Worm (Caenorhabditis elegans) whole organism, midembryonic: ENCODE data around the gene W02B12.13.

Experiments
- T22C8.4 ChIP-seq: fragments of 200-800 bp; sonication (Bioruptor generic); IDR thresholded peaks from 2 replicates; pipeline ENCODE4 v1.3.6; 2022; ENCODE audit warnings: missing genetic modification characterization, missing compliant biosample characterization
- cog-1 ChIP-seq: sonication (generic microtip); optimal IDR thresholded peaks from 2 replicates; lab custom pipeline; 2016; ENCODE audit warnings: missing genetic modification characterization, missing compliant biosample characterization
- flt-1 ChIP-seq: fragments of 200-800 bp; sonication (Bioruptor generic); IDR thresholded peaks from 2 replicates; pipeline ENCODE4 v1.3.6; 2022; ENCODE audit warnings: missing genetic modification characterization, missing compliant biosample characterization
- klf-2 ChIP-seq: fragments of 200-800 bp; sonication (Bioruptor generic); conservative IDR thresholded peaks from 2 replicates; pipeline ENCODE4 v1.3.6; 2022; ENCODE audit warnings: missing genetic modification reagents, missing genetic modification characterization, missing compliant biosample characterization
- med-1 ChIP-seq: sonication (generic microtip); optimal IDR thresholded peaks from 2 replicates; lab custom pipeline; 2017; ENCODE audit warnings: missing genetic modification characterization, mild to moderate bottlenecking, missing compliant biosample characterization, antibody characterized with exemption, missing genetic modification reagents; ENCODE audit not compliant: insufficient read depth
- ref-1 ChIP-seq: fragments of 200-800 bp; sonication (Bioruptor generic); conservative IDR thresholded peaks from 2 replicates; pipeline ENCODE4 v1.3.6; 2022; ENCODE audit warnings: missing genetic modification reagents, missing genetic modification characterization, missing compliant biosample characterization
- ztf-23 ChIP-seq: fragments of 200-800 bp; sonication (Bioruptor generic); IDR thresholded peaks from 2 replicates; pipeline ENCODE4 v1.3.6; 2022; ENCODE audit warnings: missing genetic modification reagents, missing genetic modification characterization, missing compliant biosample characterization
- ztf-29 ChIP-seq: fragments of 200-800 bp; sonication (Bioruptor generic); IDR thresholded peaks from 2 replicates; pipeline ENCODE4 v1.3.6; 2022; ENCODE audit warnings: missing genetic modification reagents, missing genetic modification characterization, missing compliant biosample characterization

ce11 chrII:11485200-11485599, 40.1 kb downstream of the W02B12.13 start, which contains the start of gene twk-5:
- TF ChIP-seq flt-1 (GFP tag; lab: Robert Waterston, UW): no peak
- TF ChIP-seq ref-1: no peak
- TF ChIP-seq klf-2: no peak
- TF ChIP-seq cog-1 (tag; lab: Kevin White, UChicago): no peak
- TF ChIP-seq ztf-23 (GFP tag; lab: Robert Waterston, UW): no peak
- no peak for TF ChIP-seq T22C8.4 (GFP tag; lab: Robert Waterston, UW)
- no peak for TF ChIP-seq ztf-29 (GFP tag; lab: Robert Waterston, UW)
- TF ChIP-seq med-1 (GFP tag; lab: Kevin White, UChicago): no peak
